Worm (Caenorhabditis elegans) whole organism, L1 larva: ENCODE measurements around the gene nhr-18.

Source experiments
- F16B12.6 ChIP-seq: fragments of 150-350 bp; optimal IDR thresholded peaks from 2 replicates; lab custom pipeline; 2014; ENCODE audit warnings: missing biosample characterization, missing genetic modification characterization
- ama-1 ChIP-seq: fragments of 150-350 bp; optimal IDR thresholded peaks from 2 replicates; lab custom pipeline; 2014
- ceh-63 ChIP-seq: fragments of 200-800 bp; sonication (Bioruptor generic); optimal IDR thresholded peaks from 2 replicates; lab custom pipeline; 2018; ENCODE audit warnings: mild to moderate bottlenecking, missing genetic modification characterization, missing compliant biosample characterization
- efl-3 ChIP-seq: fragments of 200-800 bp; sonication (Bioruptor generic); optimal IDR thresholded peaks from 2 replicates; lab custom pipeline; 2018; ENCODE audit warnings: mild to moderate bottlenecking, missing genetic modification characterization, missing compliant biosample characterization
- hpl-2 ChIP-seq: fragments of 150-350 bp; optimal IDR thresholded peaks from 2 replicates; lab custom pipeline; 2014; ENCODE audit warnings: missing biosample characterization, missing genetic modification reagents, missing genetic modification characterization
- lin-13 ChIP-seq: fragments of 150-350 bp; optimal IDR thresholded peaks from 2 replicates; lab custom pipeline; 2014; ENCODE audit warnings: missing biosample characterization, missing genetic modification reagents, missing genetic modification characterization
- mep-1 ChIP-seq: fragments of 150-350 bp; optimal IDR thresholded peaks from 2 replicates; lab custom pipeline; 2014; ENCODE audit warnings: missing biosample characterization, missing genetic modification characterization
- nhr-237 ChIP-seq: fragments of 150-350 bp; optimal IDR thresholded peaks from 2 replicates; lab custom pipeline; 2014; ENCODE audit warnings: missing biosample characterization, missing genetic modification characterization
- nhr-76 ChIP-seq: sonication (generic microtip); optimal IDR thresholded peaks from 2 replicates; lab custom pipeline; 2017; ENCODE audit warnings: missing biosample characterization, missing genetic modification characterization
- pag-3 ChIP-seq: sonication (generic microtip); optimal IDR thresholded peaks from 2 replicates; lab custom pipeline; 2017; ENCODE audit warnings: missing genetic modification characterization, mild to moderate bottlenecking, missing compliant biosample characterization, antibody characterized with exemption, borderline replicate concordance; ENCODE audit not compliant: insufficient read depth
- pqm-1 ChIP-seq: sonication (generic microtip); optimal IDR thresholded peaks from 3 replicates; lab custom pipeline; 2017; ENCODE audit warnings: missing biosample characterization, missing genetic modification characterization
- ztf-4 ChIP-seq: fragments of 150-350 bp; optimal IDR thresholded peaks from 2 replicates; lab custom pipeline; 2014; ENCODE audit warnings: missing biosample characterization, missing genetic modification characterization

DNA sequence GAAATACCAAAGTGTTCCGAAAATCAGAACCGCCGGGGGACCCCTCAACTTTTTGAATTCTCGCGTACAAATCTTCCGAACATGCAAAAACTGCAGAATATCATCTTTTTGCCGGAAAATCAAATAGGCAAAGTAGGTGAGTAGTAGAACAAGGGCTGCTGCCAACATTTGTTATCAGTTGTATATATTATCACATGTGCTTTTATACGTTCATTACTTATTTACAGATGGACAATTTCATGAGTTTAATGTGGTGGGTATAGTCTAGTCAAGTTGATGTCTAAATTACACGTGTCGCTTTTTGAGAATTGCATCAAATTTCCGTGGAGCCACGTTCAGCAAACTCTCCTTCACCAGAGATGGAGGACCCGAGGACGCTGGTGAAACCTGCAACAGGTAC lies 25.8 kb upstream of the nhr-18 start, which contains the start of gene cyp-32B1:
- TF ChIP-seq mep-1 (no peak), nhr-76 (no peak), nhr-237 (tag; lab: Kevin White, UChicago) (no peak), pqm-1 (no peak), ceh-63 (GFP tag; lab: Kevin White, UChicago) (no peak), pag-3 (tag; lab: Kevin White, UChicago) (no peak), ztf-4 (no peak), hpl-2 (GFP tag; lab: Kevin White, UChicago) (no peak), F16B12.6 (tag; lab: Kevin White, UChicago) (no peak), ama-1 (lab: Kevin White, UChicago) (no peak), efl-3 (GFP tag; lab: Kevin White, UChicago) (no peak), lin-13 (GFP tag; lab: Kevin White, UChicago) (no peak)
